Fruit fly (Drosophila melanogaster): ENCODE results near the gene gskt.
A peak's percentile ranks its signal among the peaks of the same experiment; 100 is the strongest.

gskt gene

DNA sequence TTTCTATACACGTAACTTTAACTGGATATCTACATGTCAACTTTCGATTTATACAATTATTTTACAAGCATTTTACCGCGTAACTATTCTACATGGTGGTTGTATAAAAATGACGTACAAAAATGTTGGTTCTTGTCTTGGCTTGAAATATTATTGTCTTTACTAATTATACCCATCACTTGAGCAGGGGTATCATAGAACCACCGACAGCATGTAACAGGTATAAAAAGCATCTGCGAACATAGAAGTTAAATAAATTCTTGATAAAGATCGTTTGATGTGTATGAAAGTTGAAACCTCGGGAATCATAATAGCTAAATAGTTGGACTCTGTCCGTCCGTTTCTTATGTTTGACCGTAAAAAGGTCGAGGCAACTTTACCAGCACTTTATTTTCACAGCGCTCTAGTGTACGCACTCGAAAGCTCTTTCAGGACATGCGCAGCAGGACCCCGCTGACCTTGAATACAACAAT lies 9.0 kb downstream of the gskt start (continued):
- TF ChIP-seq chinmo (GFP tag; IDR thresholded peaks at IDR 0.05; ENCODE audit: partially characterized antibody) (no peak), tap (tag; optimal IDR thresholded peaks at IDR 0.05) (no peak), gem (tag; optimal IDR thresholded peaks at IDR 0.05) (peak; percentile 73), ap (GFP tag; IDR thresholded peaks at IDR 0.05) (no peak), Sox102F (GFP tag; optimal IDR thresholded peaks at IDR 0.05) (peak; percentile 56), CG11247 (GFP tag; IDR thresholded peaks at IDR 0.05) (0 out of 2 replicates have a peak, but pooled peaks have one; percentile 37), Six4 (GFP tag; optimal IDR thresholded peaks at IDR 0.05) (no peak), CG30431 (GFP tag; optimal IDR thresholded peaks at IDR 0.05) (peak; percentile 6), croc (GFP tag; conservative IDR thresholded peaks at IDR 0.05) (no peak), Ssrp (tag; optimal IDR thresholded peaks at IDR 0.05) (peak; percentile 19), sens-2 (GFP tag; IDR thresholded peaks at IDR 0.05) (no peak), CG8089 (GFP tag; optimal IDR thresholded peaks at IDR 0.05) (peak; percentile 13), ase (GFP tag; IDR thresholded peaks at IDR 0.05) (peak; percentile 23; the same call in 1 of the 3 replicates), wdn (GFP tag; IDR thresholded peaks at IDR 0.05) (peak; percentile 50; the same call in 1 of the 2 replicates), pan (optimal IDR thresholded peaks at IDR 0.05) (no peak), pan (GFP tag; optimal IDR thresholded peaks at IDR 0.05 in 1 of 2, IDR thresholded peaks at IDR 0.05 in 1 of 2) (peak in 1 of 2 experiments; percentile 66), onecut (GFP tag; IDR thresholded peaks at IDR 0.05) (no peak), CG11456 (GFP tag; IDR thresholded peaks at IDR 0.05) (0 out of 3 replicates have a peak, but pooled peaks have one; percentile 50), Stat92E (GFP tag; optimal IDR thresholded peaks at IDR 0.05) (no peak), CG10209 (GFP tag; optimal IDR thresholded peaks at IDR 0.05) (peak; percentile 39), CG3847 (GFP tag; IDR thresholded peaks at IDR 0.05) (peak; percentile 25; the same call in 1 of the 2 replicates), lab (GFP tag; optimal IDR thresholded peaks at IDR 0.05) (peak; percentile 64), cwo (GFP tag; optimal IDR thresholded peaks at IDR 0.05) (peak; percentile 41), CG31441 (GFP tag; IDR thresholded peaks at IDR 0.05) (peak; percentile 45; the same call in 1 of the 2 replicates), CG8765 (GFP tag; IDR thresholded peaks at IDR 0.05) (0 out of 2 replicates have a peak, but pooled peaks have one; percentile 9), CG14050 (GFP tag; IDR thresholded peaks at IDR 0.05) (0 out of 3 replicates have a peak, but pooled peaks have one; percentile 22), Asciz (GFP tag; optimal IDR thresholded peaks at IDR 0.05) (peak; percentile 14), CG8290 (GFP tag; optimal IDR thresholded peaks at IDR 0.05) (no peak), CG8290 (tag; optimal IDR thresholded peaks at IDR 0.05) (peak in 1 of 2 experiments; percentile 75), CG18476 (GFP tag; optimal IDR thresholded peaks at IDR 0.05) (peak; percentile 2), dpn (GFP tag; optimal IDR thresholded peaks at IDR 0.05) (peak; percentile 36 to 60), disco-r (GFP tag; optimal IDR thresholded peaks at IDR 0.05) (peak; percentile 5), scrt (GFP tag; optimal IDR thresholded peaks at IDR 0.05) (no peak), Atf3 (GFP tag; optimal IDR thresholded peaks at IDR 0.05) (peak; percentile 43), CoRest (tag; optimal IDR thresholded peaks at IDR 0.05) (peak; percentile 50), E2f1 (GFP tag; IDR thresholded peaks at IDR 0.05) (0 out of 2 replicates have a peak, but pooled peaks have one; percentile 14), chm (GFP tag; IDR thresholded peaks at IDR 0.05) (peak; percentile 49; the same call in 1 of the 2 replicates), Ada2b (GFP tag; IDR thresholded peaks at IDR 0.05) (peak; percentile 42; the same call in 1 of the 2 replicates), stwl (tag; optimal IDR thresholded peaks at IDR 0.05) (peak; percentile 28), fru (optimal IDR thresholded peaks at IDR 0.05) (no peak), CG12391 (tag; optimal IDR thresholded peaks at IDR 0.05) (peak; percentile 67), CG15601 (tag; optimal IDR thresholded peaks at IDR 0.05) (peak; percentile 20), CG14014 (GFP tag; IDR thresholded peaks at IDR 0.05) (peak; percentile 47; the same call in 1 of the 2 replicates), knrl (GFP tag; IDR thresholded peaks at IDR 0.05; ENCODE audit: partially characterized antibody) (peak; percentile 69), NFAT (GFP tag; IDR thresholded peaks at IDR 0.05) (peak; percentile 63; the same call in 1 of the 2 replicates), so (GFP tag; IDR thresholded peaks at IDR 0.05) (peak; percentile 35; the same call in 1 of the 3 replicates), CG1603 (tag; optimal IDR thresholded peaks at IDR 0.05) (peak; percentile 77), CG10321 (GFP tag; IDR thresholded peaks at IDR 0.05) (no peak), CG17829 (tag; optimal IDR thresholded peaks at IDR 0.05) (peak; percentile 4), Fer1 (GFP tag; optimal IDR thresholded peaks at IDR 0.05) (peak; percentile 43)
